Fruit fly (Drosophila melanogaster) Kc167 (cell line): Measurements from ENCODE around the gene Snoo.

Source experiments
- Sin3A ChIP-seq: fragments of >200 bp; optimal IDR thresholded peaks from 2 replicates; lab custom pipeline; 2018; ENCODE audit warnings: missing external identifiers
- h ChIP-seq: fragments of >200 bp; optimal IDR thresholded peaks from 3 replicates; lab custom pipeline; 2018; ENCODE audit warnings: missing external identifiers

DNA sequence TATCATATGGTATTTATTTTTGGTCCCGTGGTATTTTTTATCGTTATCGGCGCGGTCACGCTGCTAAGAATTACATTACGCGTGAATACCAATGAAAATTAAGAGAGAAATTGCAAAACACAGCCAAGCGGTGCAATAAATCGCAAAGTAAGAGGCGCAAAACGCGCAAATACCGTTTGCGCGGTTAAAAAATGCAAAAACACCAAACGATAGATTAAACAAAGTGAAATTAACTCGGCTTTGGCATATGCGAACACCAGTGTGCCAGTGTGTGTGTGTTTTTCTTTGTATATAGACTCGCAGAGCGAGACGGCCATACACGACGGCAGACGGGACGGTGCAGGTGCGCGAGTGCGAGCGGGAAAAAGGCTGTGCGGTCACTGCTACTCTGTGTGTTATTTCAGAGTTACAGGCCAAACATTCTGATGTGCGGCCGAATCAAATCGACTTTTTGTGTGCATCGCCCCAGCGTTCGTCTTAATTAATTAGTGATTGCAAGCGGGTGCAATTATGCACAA, 46.8 kb upstream of the Snoo start, which contains the start of gene Cka:
- TF ChIP-seq h (no peak), Sin3A (lab: Kevin White, UChicago) (no peak)
